Fruit fly (Drosophila melanogaster): ENCODE results near the gene trp.

DNA sequence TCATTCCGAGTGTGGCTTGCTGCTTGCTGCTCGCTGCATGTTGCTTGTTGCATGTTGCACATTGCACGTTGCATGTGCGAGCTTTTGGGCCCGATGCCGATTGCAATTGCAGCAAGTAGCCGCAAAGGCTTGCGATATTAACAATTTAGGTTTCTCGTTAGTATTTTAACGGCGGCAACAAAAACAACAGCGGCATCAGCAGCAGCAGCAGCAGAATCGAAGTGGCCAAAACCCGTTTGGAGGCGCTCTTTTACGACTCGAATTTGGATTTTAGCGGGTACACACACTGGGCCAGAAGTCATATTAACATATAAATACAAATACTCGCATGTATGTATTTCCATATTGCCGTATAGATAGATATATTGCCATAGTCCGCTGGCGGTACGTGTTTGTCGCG lies 39.8 kb downstream of the trp start:
- TF ChIP-seq CTCF (optimal IDR thresholded peaks at IDR 0.05) (no peak), CG8478 (optimal IDR thresholded peaks at IDR 0.05) (no peak)

Measured in S2 (cell line).